Fruit fly (Drosophila melanogaster) whole organism, embryonic: ENCODE measurements around the gene CG7627.

Experiments
- Abd-B ChIP-seq: fragments of 200-800 bp; sonication (Bioruptor generic); optimal IDR thresholded peaks from 2 replicates; lab custom pipeline; 2018; ENCODE audit warnings: missing biosample characterization, mild to moderate bottlenecking, missing genetic modification characterization, moderate library complexity
- B-H2 ChIP-seq: fragments of 200-800 bp; sonication (Bioruptor generic); optimal IDR thresholded peaks from 2 replicates; lab custom pipeline; 2018; ENCODE audit warnings: missing biosample characterization, mild to moderate bottlenecking, missing genetic modification characterization
- CG10267 ChIP-seq: fragments of 200-800 bp; sonication (Bioruptor generic); optimal IDR thresholded peaks from 2 replicates; lab custom pipeline; 2018; ENCODE audit warnings: missing biosample characterization, mild to moderate bottlenecking, missing genetic modification characterization, moderate library complexity
- CG12236 ChIP-seq: fragments of 200-800 bp; sonication (Bioruptor generic); optimal IDR thresholded peaks from 2 replicates; lab custom pipeline; 2016; ENCODE audit warnings: missing biosample characterization, missing genetic modification characterization
- CG12769 ChIP-seq: fragments of 200-800 bp; sonication (Bioruptor generic); optimal IDR thresholded peaks from 2 replicates; lab custom pipeline; 2019; ENCODE audit warnings: missing biosample characterization, mild to moderate bottlenecking, missing genetic modification characterization, moderate library complexity
- CG15514 ChIP-seq: fragments of 200-800 bp; sonication (Bioruptor generic); optimal IDR thresholded peaks from 3 replicates; lab custom pipeline; 2017; ENCODE audit warnings: missing biosample characterization, missing genetic modification characterization, mild to moderate bottlenecking, moderate library complexity, missing genetic modification reagents
- CG1603 ChIP-seq: fragments of 200-800 bp; sonication (Bioruptor generic); optimal IDR thresholded peaks from 2 replicates; lab custom pipeline; 2019; ENCODE audit warnings: missing biosample characterization, mild to moderate bottlenecking, missing genetic modification characterization, moderate library complexity
- CG16815 ChIP-seq: fragments of 200-800 bp; sonication (Bioruptor generic); optimal IDR thresholded peaks from 3 replicates; lab custom pipeline; 2017; ENCODE audit warnings: missing biosample characterization, mild to moderate bottlenecking, missing genetic modification characterization
- CG17328 ChIP-seq: fragments of 200-800 bp; sonication (Bioruptor generic); IDR thresholded peaks from 2 replicates; pipeline ENCODE4 v1.3.6; 2022; ENCODE audit warnings: missing biosample characterization, missing genetic modification characterization
- CG18764 ChIP-seq: fragments of 200-800 bp; sonication (Bioruptor generic); optimal IDR thresholded peaks from 3 replicates; lab custom pipeline; 2016; ENCODE audit warnings: missing biosample characterization, missing genetic modification characterization
- CG32532 ChIP-seq: fragments of 200-800 bp; sonication (Bioruptor generic); IDR thresholded peaks from 2 replicates; pipeline ENCODE4 v1.3.6; 2022; ENCODE audit warnings: missing biosample characterization, missing genetic modification characterization
- CG3995 ChIP-seq: fragments of 200-800 bp; sonication (Bioruptor generic); optimal IDR thresholded peaks from 3 replicates; lab custom pipeline; 2016; ENCODE audit warnings: missing biosample characterization, missing genetic modification characterization
- CG4282 ChIP-seq: fragments of 200-800 bp; sonication (Bioruptor generic); optimal IDR thresholded peaks from 2 replicates; lab custom pipeline; 2016; ENCODE audit warnings: missing biosample characterization, missing genetic modification characterization
- CG8478 ChIP-seq: fragments of >200 bp; optimal IDR thresholded peaks from 2 replicates; lab custom pipeline; 2018
- CG8924 ChIP-seq: fragments of 200-800 bp; optimal IDR thresholded peaks from 3 replicates; lab custom pipeline; 2019; ENCODE audit warnings: missing biosample characterization, mild to moderate bottlenecking, missing genetic modification characterization, moderate library complexity
- CG9609 ChIP-seq: fragments of 200-800 bp; sonication (Bioruptor generic); optimal IDR thresholded peaks from 3 replicates; lab custom pipeline; 2016; ENCODE audit warnings: missing biosample characterization, missing genetic modification characterization
- CG9876 ChIP-seq: fragments of 200-800 bp; sonication (Bioruptor generic); optimal IDR thresholded peaks from 2 replicates; lab custom pipeline; 2016; ENCODE audit warnings: missing biosample characterization, missing genetic modification characterization
- D19B ChIP-seq: fragments of 200-800 bp; sonication (Bioruptor generic); optimal IDR thresholded peaks from 2 replicates; lab custom pipeline; 2017; ENCODE audit warnings: missing biosample characterization, mild to moderate bottlenecking, missing genetic modification characterization
- Doc3 ChIP-seq: fragments of 200-800 bp; sonication (Bioruptor generic); IDR thresholded peaks from 3 replicates; pipeline ENCODE4 v1.3.6; 2022; ENCODE audit warnings: missing biosample characterization, missing genetic modification characterization; ENCODE audit not compliant: partially characterized antibody
- E2f2 ChIP-seq: fragments of 200-800 bp; sonication (Bioruptor generic); IDR thresholded peaks from 2 replicates; pipeline ENCODE4 v1.3.6; 2022; ENCODE audit warnings: missing biosample characterization, missing genetic modification characterization
- Fer1 ChIP-seq: fragments of 200-800 bp; sonication (Bioruptor generic); optimal IDR thresholded peaks from 2 replicates; lab custom pipeline; 2017; ENCODE audit warnings: missing biosample characterization, mild to moderate bottlenecking, missing genetic modification characterization
- Hand ChIP-seq: fragments of 200-800 bp; sonication (Bioruptor generic); optimal IDR thresholded peaks from 2 replicates; lab custom pipeline; 2017; ENCODE audit warnings: mild to moderate bottlenecking, missing biosample characterization, missing genetic modification reagents, missing genetic modification characterization
- HmgZ ChIP-seq: fragments of 200-800 bp; sonication (Bioruptor generic); optimal IDR thresholded peaks from 2 replicates; lab custom pipeline; 2018; ENCODE audit warnings: missing biosample characterization, mild to moderate bottlenecking, missing genetic modification characterization
- Hr78 ChIP-seq, 2 experiments: fragments of 200-800 bp in 1 of 2; fragments of >200 bp in 1 of 2; sonication (Bioruptor generic) in 1 of 2; optimal IDR thresholded peaks; 2 replicates each; lab custom pipeline; 2017 to 2019; ENCODE audit warnings: missing biosample characterization in 2 of 2, missing genetic modification characterization in 2 of 2, mild to moderate bottlenecking in 1 of 2, moderate library complexity in 1 of 2
- Kr ChIP-seq: fragments of 200-800 bp; sonication (Bioruptor generic); optimal IDR thresholded peaks from 2 replicates; lab custom pipeline; 2017; ENCODE audit warnings: missing biosample characterization, mild to moderate bottlenecking, missing genetic modification characterization
- Lim3 ChIP-seq: fragments of 200-800 bp; sonication (Bioruptor generic); IDR thresholded peaks from 2 replicates; pipeline ENCODE4 v1.3.6; 2022; ENCODE audit warnings: missing biosample characterization, missing genetic modification characterization
- Med ChIP-seq: fragments of 200-800 bp; sonication (Bioruptor generic); peaks from one replicate; lab custom pipeline; 2016; ENCODE audit warnings: missing biosample characterization, missing genetic modification characterization, mild to moderate bottlenecking, inconsistent platforms, moderate library complexity
- Mes4 ChIP-seq: fragments of 200-800 bp; sonication (Bioruptor generic); optimal IDR thresholded peaks from 2 replicates; lab custom pipeline; 2016; ENCODE audit warnings: missing biosample characterization, missing genetic modification characterization
- NC2α ChIP-seq: fragments of 200-800 bp; sonication (Bioruptor generic); optimal IDR thresholded peaks from 2 replicates; lab custom pipeline; 2016; ENCODE audit warnings: missing biosample characterization, missing genetic modification characterization
- Side ChIP-seq: fragments of 200-800 bp; sonication (Bioruptor generic); optimal IDR thresholded peaks from 2 replicates; lab custom pipeline; 2016; ENCODE audit warnings: missing biosample characterization, missing genetic modification characterization
- Sry-β ChIP-seq: fragments of 200-800 bp; sonication (Bioruptor generic); optimal IDR thresholded peaks from 2 replicates; lab custom pipeline; 2018; ENCODE audit warnings: missing biosample characterization, mild to moderate bottlenecking, missing genetic modification characterization, moderate library complexity
- Taf1 ChIP-seq: fragments of 200-800 bp; sonication (Bioruptor generic); IDR thresholded peaks from 2 replicates; pipeline ENCODE4 v1.3.6; 2022; ENCODE audit warnings: missing biosample characterization, missing genetic modification characterization
- ab ChIP-seq: fragments of 200-800 bp; sonication (Bioruptor generic); optimal IDR thresholded peaks from 2 replicates; lab custom pipeline; 2016; ENCODE audit warnings: missing biosample characterization, missing genetic modification characterization
- az2 ChIP-seq: fragments of 200-800 bp; sonication (Bioruptor generic); optimal IDR thresholded peaks from 3 replicates; lab custom pipeline; 2016; ENCODE audit warnings: missing biosample characterization, missing genetic modification characterization
- bbx ChIP-seq: fragments of 200-800 bp; sonication (Bioruptor generic); IDR thresholded peaks from 2 replicates; pipeline ENCODE4 v1.3.6; 2022; ENCODE audit warnings: missing biosample characterization, missing genetic modification characterization; ENCODE audit not compliant: partially characterized antibody
- ci ChIP-seq: fragments of 200-800 bp; sonication (Bioruptor generic); IDR thresholded peaks from 3 replicates; pipeline ENCODE4 v1.3.6; 2022; ENCODE audit warnings: missing biosample characterization, missing genetic modification characterization
- crc ChIP-seq: fragments of 200-800 bp; sonication (Bioruptor generic); optimal IDR thresholded peaks from 2 replicates; lab custom pipeline; 2016; ENCODE audit warnings: missing biosample characterization, missing genetic modification characterization
- dati ChIP-seq: fragments of 200-800 bp; sonication (Bioruptor generic); IDR thresholded peaks from 2 replicates; pipeline ENCODE4 v1.3.6; 2022; ENCODE audit warnings: missing biosample characterization, missing genetic modification characterization
- dm ChIP-seq: fragments of 200-800 bp; sonication (Bioruptor generic); optimal IDR thresholded peaks from 3 replicates; lab custom pipeline; 2016; ENCODE audit warnings: missing biosample characterization, missing genetic modification characterization
- grn ChIP-seq: fragments of 200-800 bp; sonication (Bioruptor generic); optimal IDR thresholded peaks from 3 replicates; lab custom pipeline; 2017; ENCODE audit warnings: missing biosample characterization, missing genetic modification characterization
- lbe ChIP-seq: fragments of 200-800 bp; sonication (Bioruptor generic); optimal IDR thresholded peaks from 2 replicates; lab custom pipeline; 2016; ENCODE audit warnings: missing biosample characterization, mild to moderate bottlenecking, missing genetic modification characterization
- lilli ChIP-seq: fragments of 200-800 bp; sonication (Bioruptor generic); optimal IDR thresholded peaks from 3 replicates; lab custom pipeline; 2016; ENCODE audit warnings: missing biosample characterization, missing genetic modification characterization
- mld ChIP-seq: fragments of 200-800 bp; sonication (Bioruptor generic); IDR thresholded peaks from 3 replicates; pipeline ENCODE4 v1.3.6; 2022; ENCODE audit warnings: missing biosample characterization, missing genetic modification characterization; ENCODE audit not compliant: partially characterized antibody
- p53 ChIP-seq: fragments of 200-800 bp; sonication (Bioruptor generic); optimal IDR thresholded peaks from 2 replicates; lab custom pipeline; 2016; ENCODE audit warnings: missing biosample characterization, missing genetic modification characterization
- pzg ChIP-seq: fragments of 200-800 bp; sonication (Bioruptor generic); optimal IDR thresholded peaks from 3 replicates; lab custom pipeline; 2018; ENCODE audit warnings: missing biosample characterization, mild to moderate bottlenecking, missing genetic modification characterization, moderate library complexity
- ranshi ChIP-seq: fragments of 200-800 bp; sonication (Bioruptor generic); IDR thresholded peaks from 2 replicates; pipeline ENCODE4 v1.3.6; 2022; ENCODE audit warnings: missing biosample characterization, missing genetic modification characterization
- slp2 ChIP-seq: fragments of 200-800 bp; sonication (Bioruptor generic); optimal IDR thresholded peaks from 2 replicates; lab custom pipeline; 2016; ENCODE audit warnings: missing biosample characterization, missing genetic modification characterization
- sqz ChIP-seq: fragments of 200-800 bp; sonication (Bioruptor generic); optimal IDR thresholded peaks from 3 replicates; lab custom pipeline; 2018; ENCODE audit warnings: missing biosample characterization, mild to moderate bottlenecking, missing genetic modification characterization
- trem ChIP-seq: fragments of 200-800 bp; optimal IDR thresholded peaks from 3 replicates; lab custom pipeline; 2019; ENCODE audit warnings: missing biosample characterization, mild to moderate bottlenecking, missing genetic modification characterization, moderate library complexity
- trh ChIP-seq: fragments of 200-800 bp; sonication (Bioruptor generic); optimal IDR thresholded peaks from 2 replicates; lab custom pipeline; 2016; ENCODE audit warnings: missing biosample characterization, missing genetic modification characterization
- tx ChIP-seq: fragments of 200-800 bp; sonication (Bioruptor generic); optimal IDR thresholded peaks from 2 replicates; lab custom pipeline; 2016; ENCODE audit warnings: missing biosample characterization, missing genetic modification characterization

Gene CG7627

DNA sequence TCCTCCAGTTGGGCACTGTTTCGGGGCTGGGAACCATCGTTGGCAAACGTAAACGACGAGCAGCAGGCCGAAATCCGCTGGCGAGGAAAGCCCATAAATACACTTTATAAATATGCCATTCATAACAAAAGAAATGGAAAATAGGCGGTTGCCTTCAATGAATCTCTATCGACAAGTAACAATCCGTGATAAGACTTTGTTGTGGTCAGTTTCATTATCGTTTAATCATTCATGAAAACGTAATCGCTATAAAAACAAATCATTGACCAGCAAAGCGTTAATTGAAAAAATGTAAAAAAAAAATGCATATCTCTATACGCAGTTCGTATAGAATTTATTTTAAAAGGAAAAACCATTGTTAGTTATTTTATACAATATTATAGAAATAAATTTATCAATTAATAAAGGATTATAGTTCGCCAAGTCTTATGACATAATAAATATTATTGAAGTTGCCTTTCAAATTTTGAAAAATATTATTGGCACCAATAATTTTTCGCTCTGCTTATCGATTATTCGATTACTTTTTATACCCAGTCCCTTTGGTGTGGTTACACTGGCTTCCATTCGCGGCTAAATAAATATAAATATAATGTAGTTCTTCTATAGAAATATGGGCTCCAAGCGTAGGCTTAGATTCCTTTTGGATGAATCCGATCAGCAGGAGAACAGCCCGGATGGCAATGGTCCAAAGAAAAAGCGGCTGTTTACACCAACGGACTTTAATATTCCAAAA lies 37.8 kb upstream of the CG7627 start, which contains the start of gene CG31898 (continued):
- TF ChIP-seq Mes4 (GFP tag; lab: Kevin White, UChicago) (no peak), CG12769 (tag; lab: Kevin White, UChicago) (no peak), CG18764 (no peak), CG8924 (tag; lab: Kevin White, UChicago) (no peak), dm (GFP tag; lab: Kevin White, UChicago) (no peak), CG9876 (GFP tag; lab: Kevin White, UChicago) (no peak), Kr (no peak), ranshi (GFP tag; lab: Robert Waterston, UW) (no peak), Side (no peak), Sry-β (GFP tag; lab: Kevin White, UChicago) (no peak), pzg (GFP tag; lab: Kevin White, UChicago) (peak; percentile 43), D19B (GFP tag; lab: Kevin White, UChicago) (no peak), Hand (GFP tag; lab: Kevin White, UChicago) (no peak), mld (no peak), Lim3 (GFP tag; lab: Robert Waterston, UW) (no peak), p53 (GFP tag; lab: Kevin White, UChicago) (no peak), CG9609 (GFP tag; lab: Kevin White, UChicago) (no peak), CG10267 (tag; lab: Kevin White, UChicago) (peak; percentile 23), CG17328 (GFP tag; lab: Robert Waterston, UW) (no peak), Hr78 (GFP tag; optimal IDR thresholded peaks at IDR 0.05; lab: Kevin White, UChicago) (no peak), HmgZ (tag; lab: Kevin White, UChicago) (no peak), Doc3 (GFP tag; lab: Robert Waterston, UW) (no peak), B-H2 (GFP tag; lab: Kevin White, UChicago) (no peak), trh (GFP tag; lab: Kevin White, UChicago) (no peak), trem (tag; lab: Kevin White, UChicago) (peak; percentile 21), E2f2 (GFP tag; lab: Robert Waterston, UW) (peak; percentile 94), Abd-B (GFP tag; lab: Kevin White, UChicago) (no peak), tx (no peak), CG1603 (tag; lab: Kevin White, UChicago) (no peak), lilli (GFP tag; lab: Kevin White, UChicago) (no peak), Med (GFP tag; lab: Kevin White, UChicago) (no peak), sqz (GFP tag; lab: Kevin White, UChicago) (no peak), ci (no peak), CG15514 (GFP tag; lab: Kevin White, UChicago) (peak; percentile 16), NC2α (no peak), Fer1 (GFP tag; lab: Kevin White, UChicago) (no peak), CG4282 (GFP tag; lab: Kevin White, UChicago) (no peak), CG16815 (GFP tag; lab: Kevin White, UChicago) (no peak), CG3995 (GFP tag; lab: Kevin White, UChicago) (no peak), ab (no peak), slp2 (GFP tag; lab: Kevin White, UChicago) (no peak), lbe (GFP tag; lab: Kevin White, UChicago) (peak; percentile 47), CG8478 (lab: Kevin White, UChicago) (no peak), az2 (GFP tag; lab: Kevin White, UChicago) (no peak), crc (GFP tag; lab: Kevin White, UChicago) (no peak), CG12236 (GFP tag; lab: Kevin White, UChicago) (no peak), Taf1 (GFP tag; lab: Robert Waterston, UW) (no peak), CG32532 (no peak), grn (GFP tag; lab: Kevin White, UChicago) (no peak), bbx (peak; percentile 9; the same call in 1 of the 2 replicates), dati (GFP tag; lab: Robert Waterston, UW) (no peak)
